Worm (Caenorhabditis elegans): ENCODE results near the gene cyk-1.
"Not testable (repeated sequence)": the region's sequence is repeated elsewhere in the genome, so short reads cannot be mapped to it uniquely, and the experiment has no call there.

DNA sequence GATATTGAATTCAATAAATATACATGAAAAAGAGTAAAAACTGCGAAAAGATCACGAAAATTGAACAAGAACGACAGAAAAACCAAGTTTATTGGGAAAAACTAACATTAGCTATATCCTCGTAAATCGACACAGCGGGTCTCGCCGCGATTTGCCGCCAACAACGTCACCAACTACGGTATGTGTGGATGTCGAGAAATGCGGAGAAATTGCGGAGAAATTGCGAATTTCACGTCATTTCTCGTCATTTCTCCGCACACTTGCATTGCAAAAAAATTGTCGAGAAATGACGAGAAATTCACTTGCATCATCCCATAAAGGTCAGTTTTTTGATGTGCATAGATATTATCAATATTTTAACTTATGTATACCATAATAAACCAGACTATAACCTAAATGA, 43.9 kb downstream of the cyk-1 start:
- TF ChIP-seq nhr-47 (tag; optimal IDR thresholded peaks at IDR 0.05); pqm-1 (tag; optimal IDR thresholded peaks at IDR 0.05); pag-3 (tag; optimal IDR thresholded peaks at IDR 0.05; ENCODE audit: borderline replicate concordance, insufficient read depth); ces-1 (GFP tag; optimal IDR thresholded peaks at IDR 0.05); nhr-237 (tag; optimal IDR thresholded peaks at IDR 0.05); unc-62 (GFP tag; optimal IDR thresholded peaks at IDR 0.05); lir-3 (tag; optimal IDR thresholded peaks at IDR 0.05; ENCODE audit: poor library complexity); zip-4 (GFP tag; optimal IDR thresholded peaks at IDR 0.05): not testable (repeated sequence)
